Worm (Caenorhabditis elegans): Measurements from ENCODE around the gene swd-2.1.
A peak's percentile ranks its signal among the peaks of the same experiment; 100 is the strongest.

The swd-2.1 gene

DNA sequence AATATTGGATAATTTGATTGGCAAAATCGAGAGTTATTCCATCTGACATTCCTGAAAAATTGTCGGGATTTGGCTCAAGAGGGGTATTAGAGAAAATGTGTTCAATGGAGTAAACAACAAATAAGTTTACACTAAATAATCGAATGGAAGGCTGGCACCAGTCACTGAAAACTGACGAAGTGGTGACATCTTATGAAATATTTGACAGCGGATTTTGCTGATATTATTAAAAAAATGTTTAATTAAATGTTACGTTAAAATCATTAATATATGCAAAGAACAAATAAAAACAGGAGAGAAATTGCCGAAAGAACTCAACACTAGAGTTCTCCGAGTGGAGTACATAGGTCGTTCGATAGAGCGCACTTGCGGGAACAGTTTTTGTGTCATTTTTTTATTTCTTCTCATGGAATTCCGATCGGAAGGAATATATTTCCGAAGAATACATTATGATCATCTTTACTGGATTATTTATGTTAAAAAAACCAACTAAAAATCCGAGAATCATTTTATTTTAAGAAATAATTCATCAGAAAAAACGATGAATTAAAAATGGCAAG, 9.8 kb downstream of the swd-2.1 start, which contains the start of gene tag-322:
tag-322 (minus strand) TSS at position 51 of the 560 bp plus-strand sequence.
- no peak for TF ChIP-seq che-1 (tag; optimal IDR thresholded peaks at IDR 0.05)
- no peak for TF ChIP-seq hlh-8 (tag; optimal IDR thresholded peaks at IDR 0.05)
- no peak for TF ChIP-seq gmeb-2 (tag; optimal IDR thresholded peaks at IDR 0.05)
- TF ChIP-seq pqm-1 (tag; optimal IDR thresholded peaks at IDR 0.05), result no peak
- TF ChIP-seq K09A11.1 (tag; optimal IDR thresholded peaks at IDR 0.05; ENCODE audit: insufficient read depth), result no peak
- TF ChIP-seq nfya-1 (tag; optimal IDR thresholded peaks at IDR 0.05), result peak; percentile 31
- TF ChIP-seq dve-1 (tag; optimal IDR thresholded peaks at IDR 0.05), result no peak
- TF ChIP-seq unc-55 (GFP tag; optimal IDR thresholded peaks at IDR 0.05), result peak; percentile 1
- TF ChIP-seq nhr-232 (tag; optimal IDR thresholded peaks at IDR 0.05), result no peak

DNA sequence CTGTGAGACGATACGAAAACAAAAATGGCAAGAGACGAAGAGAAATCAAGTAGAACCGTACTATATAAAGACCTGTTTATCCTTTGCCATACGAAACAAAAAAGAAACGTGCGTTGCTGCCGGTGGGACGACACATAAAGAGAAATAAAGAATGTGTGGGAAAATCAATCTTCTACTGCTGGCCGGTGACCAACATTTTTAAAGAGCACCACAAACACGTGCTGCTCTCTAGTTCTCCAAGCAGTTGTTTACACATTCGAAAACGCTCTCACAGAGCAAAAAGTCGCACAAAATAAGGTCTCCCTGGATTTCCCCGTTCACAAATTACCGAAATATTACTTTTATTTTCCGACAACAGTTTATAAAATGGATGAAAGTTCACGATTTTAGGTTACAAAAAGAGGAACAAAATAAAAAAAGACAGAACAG, 13.7 kb downstream of the swd-2.1 start, which contains the start of gene imp-3:
imp-3 (minus strand) TSS at position 93 of the 429 bp plus-strand sequence.
- TF ChIP-seq hlh-30 (tag; optimal IDR thresholded peaks at IDR 0.05; ENCODE audit: insufficient read depth) (peak; percentile 12), ceh-48 (tag; optimal IDR thresholded peaks at IDR 0.05) (peak; percentile 22), ama-1 (optimal IDR thresholded peaks at IDR 0.05) (peak; percentile 54), lim-6 (tag; optimal IDR thresholded peaks at IDR 0.05) (no peak), eyg-1 (tag; optimal IDR thresholded peaks at IDR 0.05) (no peak), lin-11 (tag; optimal IDR thresholded peaks at IDR 0.05) (peak; percentile 5), ceh-34 (tag; optimal IDR thresholded peaks at IDR 0.05) (peak; percentile 1)

ce11 chrIV:7790151-7790691, 14.4 kb downstream of the swd-2.1 start:
- TF ChIP-seq ceh-31 (tag; optimal IDR thresholded peaks at IDR 0.05), result no peak
- peak; percentile 10 for TF ChIP-seq hlh-6 (tag; optimal IDR thresholded peaks at IDR 0.05)

DNA sequence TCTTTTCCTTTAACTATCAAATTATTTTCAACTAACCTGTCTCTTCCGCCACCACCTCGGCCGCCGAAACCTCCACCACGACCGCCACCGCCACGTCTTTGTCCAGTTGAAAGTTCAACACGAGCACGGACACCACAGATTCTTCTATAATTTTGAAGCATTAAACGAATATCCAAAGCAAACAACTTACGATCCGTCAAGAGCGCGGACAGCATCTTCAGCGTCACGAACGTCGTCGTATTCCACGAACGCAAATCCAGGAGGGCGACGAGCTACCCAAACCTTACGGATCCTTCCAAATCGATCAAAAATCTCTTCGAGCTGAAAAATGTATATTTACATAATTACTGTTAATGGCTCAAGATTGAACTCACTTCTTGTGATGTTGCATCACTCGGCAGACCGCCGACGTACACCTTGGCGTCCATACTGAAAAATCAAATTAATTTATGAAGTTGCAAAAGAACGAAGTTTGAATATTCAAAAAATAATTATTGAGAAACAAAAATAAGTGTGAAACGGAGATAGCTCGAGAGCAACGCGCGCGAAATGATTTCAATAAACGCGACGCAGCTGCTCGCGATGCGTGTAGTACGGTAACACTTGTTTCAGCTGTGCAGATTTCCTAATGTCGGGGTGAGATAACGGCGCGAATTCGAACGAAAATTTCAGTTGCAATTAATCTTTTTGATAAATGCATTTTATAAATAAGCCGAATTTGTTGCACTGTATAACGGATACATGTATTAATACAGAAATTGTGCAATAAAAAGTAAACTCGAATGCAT, 15.2 kb downstream of the swd-2.1 start, which contains the start of gene rsp-6:
rsp-6 (minus strand) TSS at position 429 of the 788 bp plus-strand sequence.
- no peak for TF ChIP-seq sox-2 (GFP tag; IDR thresholded peaks at IDR 0.05)
- no peak for TF ChIP-seq ceh-2 (tag; optimal IDR thresholded peaks at IDR 0.05)
- peak; percentile 79 for TF ChIP-seq tbx-2 (tag; optimal IDR thresholded peaks at IDR 0.05)
- TF ChIP-seq hlh-8 (tag; optimal IDR thresholded peaks at IDR 0.05), result no peak
- TF ChIP-seq ceh-45 (GFP tag; IDR thresholded peaks at IDR 0.05), result no peak
- no peak for TF ChIP-seq fkh-6 (tag; optimal IDR thresholded peaks at IDR 0.05)
- no peak for TF ChIP-seq ahr-1 (tag; optimal IDR thresholded peaks at IDR 0.05)
- no peak for TF ChIP-seq ama-1 (optimal IDR thresholded peaks at IDR 0.05)
- TF ChIP-seq ref-2 (tag; optimal IDR thresholded peaks at IDR 0.05), result peak; percentile 53
- TF ChIP-seq T23F11.4 (GFP tag; optimal IDR thresholded peaks at IDR 0.05), result no peak
- no peak for TF ChIP-seq fkh-10 (GFP tag; optimal IDR thresholded peaks at IDR 0.05)
- no peak for TF ChIP-seq tbx-7 (tag; optimal IDR thresholded peaks at IDR 0.05)
- TF ChIP-seq K09A11.1 (tag; optimal IDR thresholded peaks at IDR 0.05; ENCODE audit: insufficient read depth), result no peak
- TF ChIP-seq elt-2 (tag; optimal IDR thresholded peaks at IDR 0.05), result peak; percentile 73
- TF ChIP-seq C08G9.2 (tag; optimal IDR thresholded peaks at IDR 0.05), result no peak
- TF ChIP-seq nhr-11 (tag; optimal IDR thresholded peaks at IDR 0.05), result no peak
- no peak for TF ChIP-seq pros-1 (tag; optimal IDR thresholded peaks at IDR 0.05)
- TF ChIP-seq odd-2 (tag; optimal IDR thresholded peaks at IDR 0.05), result no peak
- no peak for TF ChIP-seq pha-4 (tag; optimal IDR thresholded peaks at IDR 0.05)
- TF ChIP-seq ceh-34 (tag; optimal IDR thresholded peaks at IDR 0.05), result peak; percentile 47
- TF ChIP-seq nfya-1 (tag; optimal IDR thresholded peaks at IDR 0.05), result peak; percentile 95
- TF ChIP-seq ceh-30 (tag; optimal IDR thresholded peaks at IDR 0.05), result no peak
- peak; percentile 83 for TF ChIP-seq unc-55 (GFP tag; optimal IDR thresholded peaks at IDR 0.05)
- peak; percentile 9 for TF ChIP-seq ceh-48 (tag; optimal IDR thresholded peaks at IDR 0.05)
- no peak for TF ChIP-seq ceh-6 (GFP tag; optimal IDR thresholded peaks at IDR 0.05)
- no peak for TF ChIP-seq nhr-232 (tag; optimal IDR thresholded peaks at IDR 0.05)
- TF ChIP-seq sdc-2 (tag; optimal IDR thresholded peaks at IDR 0.05), result no peak
- no peak for TF ChIP-seq pha-2 (tag; optimal IDR thresholded peaks at IDR 0.05)
- no peak for TF ChIP-seq lim-6 (tag; optimal IDR thresholded peaks at IDR 0.05)
- no peak for TF ChIP-seq C38D4.7 (GFP tag; optimal IDR thresholded peaks at IDR 0.05)
- no peak for TF ChIP-seq elt-4 (tag; optimal IDR thresholded peaks at IDR 0.05)
- TF ChIP-seq ceh-19 (GFP tag; optimal IDR thresholded peaks at IDR 0.05), result no peak
- no peak for TF ChIP-seq che-1 (tag; optimal IDR thresholded peaks at IDR 0.05)
- TF ChIP-seq madf-2 (tag; optimal IDR thresholded peaks at IDR 0.05), result no peak

All from whole organism, late embryonic.